Worm (Caenorhabditis elegans) whole organism, mixed stage, embryonic: ENCODE results near the gene Y41C4A.32.

Experiments used
- nhr-237 ChIP-seq: fragments of 150-350 bp; optimal IDR thresholded peaks from 2 replicates; lab custom pipeline; 2014; ENCODE audit warnings: missing biosample characterization, missing genetic modification characterization
- nhr-28 ChIP-seq: fragments of 150-350 bp; optimal IDR thresholded peaks from 2 replicates; lab custom pipeline; 2014; ENCODE audit warnings: missing biosample characterization, missing genetic modification characterization
- nhr-76 ChIP-seq: sonication (generic microtip); optimal IDR thresholded peaks from 2 replicates; lab custom pipeline; 2017; ENCODE audit warnings: missing biosample characterization, missing genetic modification characterization
- ztf-11 ChIP-seq: fragments of 150-350 bp; optimal IDR thresholded peaks from 2 replicates; lab custom pipeline; 2014; ENCODE audit warnings: missing biosample characterization, missing genetic modification characterization

- TF ChIP-seq nhr-28 (tag; lab: Kevin White, UChicago) (no peak), nhr-76 (tag; lab: Kevin White, UChicago) (no peak), nhr-237 (tag; lab: Kevin White, UChicago) (no peak), ztf-11 (tag; lab: Kevin White, UChicago) (no peak)
These were observed 31.6 kb upstream of the Y41C4A.32 start for ce11 chrIII:11689887-11690286.
